ENCODE assay signal across 4 fruit fly cellular contexts in genomic region chrX:11615652-11616495, dm6.
TF ChIP-seq lines count a peak whose summit lies in the region.

RPA3 (minus strand) TSS chrX:11615840.
Met (plus strand) TSS chrX:11616124.

- no peak for TF ChIP-seq CTCF in whole organism, embryonic (GFP tag; optimal IDR thresholded peaks at IDR 0.05; lab: Kevin White, UChicago)

TF ChIP-seq in whole organism, adult, 20 proteins besides CTCF, POLR2A, EP300 and RAD21:
- TF ChIP-seq tj (GFP tag; optimal IDR thresholded peaks at IDR 0.05; lab: Kevin White, UChicago): peak; percentile 84
- peak; percentile 17 for TF ChIP-seq Mnt (GFP tag; optimal IDR thresholded peaks at IDR 0.05; lab: Kevin White, UChicago)
- TF ChIP-seq Hr96 (GFP tag; optimal IDR thresholded peaks at IDR 0.05; lab: Kevin White, UChicago): no peak
- TF ChIP-seq CG33017 (tag; optimal IDR thresholded peaks at IDR 0.05; lab: Kevin White, UChicago): no peak
- peak; percentile 18 for TF ChIP-seq bab1 (GFP tag; optimal IDR thresholded peaks at IDR 0.05; lab: Kevin White, UChicago)
- TF ChIP-seq CG5204 (GFP tag; optimal IDR thresholded peaks at IDR 0.05; lab: Kevin White, UChicago): no peak

TF ChIP-seq in whole organism, embryonic, 481 proteins besides CTCF, POLR2A, EP300 and RAD21 (continues in another document):
- TF ChIP-seq pfk (GFP tag; optimal IDR thresholded peaks at IDR 0.05; lab: Kevin White, UChicago) (no peak), E2f2 (GFP tag; IDR thresholded peaks at IDR 0.05; lab: Robert Waterston, UW) (peak; percentile 65), C15 (GFP tag; IDR thresholded peaks at IDR 0.05; lab: Robert Waterston, UW) (no peak), ind (GFP tag; optimal IDR thresholded peaks at IDR 0.05; lab: Kevin White, UChicago) (no peak), CG5245 (GFP tag; optimal IDR thresholded peaks at IDR 0.05; lab: Kevin White, UChicago) (no peak), psq (GFP tag; optimal IDR thresholded peaks at IDR 0.05; lab: Kevin White, UChicago) (no peak), CG10274 (GFP tag; optimal IDR thresholded peaks at IDR 0.05; lab: Kevin White, UChicago) (no peak), al (GFP tag; IDR thresholded peaks at IDR 0.05; lab: Robert Waterston, UW) (no peak), wek (GFP tag; optimal IDR thresholded peaks at IDR 0.05; lab: Kevin White, UChicago) (no peak), Opbp (GFP tag; IDR thresholded peaks at IDR 0.05; lab: Robert Waterston, UW; ENCODE audit: partially characterized antibody) (peak; percentile 58; the same call in 1 of the 3 replicates), jigr1 (GFP tag; IDR thresholded peaks at IDR 0.05; lab: Robert Waterston, UW) (no peak), CG10565 (GFP tag; optimal IDR thresholded peaks at IDR 0.05; lab: Kevin White, UChicago) (no peak), CG8924 (tag; optimal IDR thresholded peaks at IDR 0.05; lab: Kevin White, UChicago) (peak; percentile 47), ato (GFP tag; IDR thresholded peaks at IDR 0.05; lab: Robert Waterston, UW; ENCODE audit: partially characterized antibody) (peak; percentile 55; the same call in 1 of the 2 replicates), sna (GFP tag; IDR thresholded peaks at IDR 0.05; lab: Robert Waterston, UW; ENCODE audit: partially characterized antibody) (peak; percentile 77), otp (GFP tag; IDR thresholded peaks at IDR 0.05; lab: Robert Waterston, UW) (no peak), gem (tag; optimal IDR thresholded peaks at IDR 0.05; lab: Kevin White, UChicago) (no peak), tll (GFP tag; optimal IDR thresholded peaks at IDR 0.05; lab: Kevin White, UChicago) (no peak), CG9797 (GFP tag; optimal IDR thresholded peaks at IDR 0.05; lab: Kevin White, UChicago) (no peak), ERR (GFP tag; optimal IDR thresholded peaks at IDR 0.05; lab: Kevin White, UChicago) (no peak), CG34224 (GFP tag; IDR thresholded peaks at IDR 0.05; lab: Robert Waterston, UW; ENCODE audit: partially characterized antibody) (peak; percentile 65; the same call in 2 of the 3 replicates), Hand (GFP tag; optimal IDR thresholded peaks at IDR 0.05; lab: Kevin White, UChicago) (no peak), jumu (GFP tag; optimal IDR thresholded peaks at IDR 0.05; lab: Kevin White, UChicago) (no peak), CG9215 (GFP tag; IDR thresholded peaks at IDR 0.05; lab: Robert Waterston, UW) (no peak), MESR4 (GFP tag; optimal IDR thresholded peaks at IDR 0.05; lab: Kevin White, UChicago) (peak; percentile 64), Deaf1 (tag; optimal IDR thresholded peaks at IDR 0.05; lab: Kevin White, UChicago) (no peak), Fer1 (GFP tag; optimal IDR thresholded peaks at IDR 0.05; lab: Kevin White, UChicago) (peak; percentile 7), CG31224 (GFP tag; IDR thresholded peaks at IDR 0.05; lab: Robert Waterston, UW) (no peak)

TF ChIP-seq in whole organism, prepupa, 60 proteins besides CTCF, POLR2A, EP300 and RAD21:
- TF ChIP-seq CG6808 (GFP tag; optimal IDR thresholded peaks at IDR 0.05; lab: Kevin White, UChicago): peak; percentile 56
- no peak for TF ChIP-seq CG6276 (GFP tag; optimal IDR thresholded peaks at IDR 0.05; lab: Kevin White, UChicago)
- peak; percentile 46 for TF ChIP-seq Eip78C (GFP tag; lab: Kevin White, UChicago)
- TF ChIP-seq fkh (GFP tag; optimal IDR thresholded peaks at IDR 0.05; lab: Kevin White, UChicago): peak; percentile 47
- TF ChIP-seq CG34406 (GFP tag; optimal IDR thresholded peaks at IDR 0.05; lab: Kevin White, UChicago): no peak
- peak; percentile 46 for TF ChIP-seq dsx (GFP tag; optimal IDR thresholded peaks at IDR 0.05; lab: Kevin White, UChicago; ENCODE audit: poor library complexity, severe bottlenecking)
- TF ChIP-seq vri (GFP tag; optimal IDR thresholded peaks at IDR 0.05; lab: Kevin White, UChicago): no peak
- 0 out of 3 replicates have a peak, but pooled peaks have one; percentile 17 for TF ChIP-seq eg (GFP tag; IDR thresholded peaks at IDR 0.05; lab: Robert Waterston, UW)
- TF ChIP-seq Eip75B (GFP tag; optimal IDR thresholded peaks at IDR 0.05; lab: Kevin White, UChicago): no peak
TF ChIP-seq in whole organism, prepupa: peak in this region for 5.

TF ChIP-seq in whole organism, pupa, 21 proteins besides CTCF, POLR2A, EP300 and RAD21:
- no peak for TF ChIP-seq CG10348 (GFP tag; IDR thresholded peaks at IDR 0.05; lab: Robert Waterston, UW)
- peak; percentile 6 for TF ChIP-seq CG34367 (tag; optimal IDR thresholded peaks at IDR 0.05; lab: Kevin White, UChicago)
